Fruit fly (Drosophila melanogaster): ENCODE measurements around the gene Bin1.

The Bin1 gene

DNA sequence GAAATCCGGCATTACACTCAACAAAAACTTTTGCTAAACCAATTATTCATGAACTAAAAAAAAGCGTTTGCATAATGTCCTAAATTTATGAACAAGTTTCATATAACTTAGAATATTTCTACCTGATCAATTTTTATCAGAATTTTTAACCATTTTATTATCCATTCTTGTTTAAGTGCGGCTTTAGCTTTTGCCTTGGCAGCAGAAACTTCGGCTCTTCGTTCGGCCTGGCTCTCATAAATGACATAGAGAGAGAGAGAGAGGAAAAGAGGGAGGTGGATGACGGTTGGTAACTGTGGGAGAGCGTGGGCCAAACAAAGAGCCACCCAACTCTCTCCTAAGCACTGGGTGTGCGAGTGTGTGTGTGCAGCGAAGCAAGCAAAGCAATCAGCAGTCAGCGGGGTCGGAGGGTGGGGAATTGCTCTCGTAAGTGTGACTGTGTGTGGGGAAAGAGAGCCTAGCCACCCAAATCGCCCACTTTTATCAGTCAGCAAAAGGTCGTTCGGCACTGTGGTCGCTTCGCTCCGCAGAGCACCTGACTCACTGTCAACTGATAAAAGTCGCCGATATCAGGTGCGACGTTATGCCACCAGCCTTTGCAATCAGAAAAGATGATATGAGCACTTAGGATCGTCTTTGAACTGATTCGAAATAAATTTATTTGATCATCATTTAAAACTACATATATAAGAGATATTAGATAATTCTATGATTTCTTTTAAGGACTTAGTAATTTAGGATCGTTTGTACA is 35.2 kb upstream of the Bin1 start (continued):
- TF ChIP-seq CG11695 (GFP tag; IDR thresholded peaks at IDR 0.05) (no peak), gem (tag; optimal IDR thresholded peaks at IDR 0.05) (peak; percentile 99), sim (GFP tag; IDR thresholded peaks at IDR 0.05) (no peak), CG17359 (tag; optimal IDR thresholded peaks at IDR 0.05) (peak; percentile 99), Abd-B (GFP tag; optimal IDR thresholded peaks at IDR 0.05) (peak; percentile 97), ERR (GFP tag; optimal IDR thresholded peaks at IDR 0.05) (peak; percentile 95), sna (GFP tag; IDR thresholded peaks at IDR 0.05; ENCODE audit: partially characterized antibody) (no peak), CG14014 (GFP tag; IDR thresholded peaks at IDR 0.05) (no peak), lov (optimal IDR thresholded peaks at IDR 0.05) (no peak), lov (GFP tag; IDR thresholded peaks at IDR 0.05) (no peak), pan (optimal IDR thresholded peaks at IDR 0.05) (no peak), pan (GFP tag; optimal IDR thresholded peaks at IDR 0.05 in 1 of 2, IDR thresholded peaks at IDR 0.05 in 1 of 2) (no peak), Stat92E (GFP tag; optimal IDR thresholded peaks at IDR 0.05) (peak in 1 of 3 experiments; percentile 99), fd102C (GFP tag; optimal IDR thresholded peaks at IDR 0.05) (peak; percentile 44), Dp (GFP tag; optimal IDR thresholded peaks at IDR 0.05) (peak; percentile 26), amos (GFP tag; IDR thresholded peaks at IDR 0.05; ENCODE audit: partially characterized antibody) (no peak), C15 (GFP tag; IDR thresholded peaks at IDR 0.05) (no peak), Neu2 (GFP tag; optimal IDR thresholded peaks at IDR 0.05; ENCODE audit: borderline replicate concordance) (peak; percentile 81), Dbx (GFP tag; IDR thresholded peaks at IDR 0.05) (no peak), al (GFP tag; IDR thresholded peaks at IDR 0.05) (no peak), salm (tag; optimal IDR thresholded peaks at IDR 0.05) (peak; percentile 97), pnt (GFP tag; optimal IDR thresholded peaks at IDR 0.05) (peak; percentile 97), MBD-R2 (GFP tag; IDR thresholded peaks at IDR 0.05) (no peak), Dad (GFP tag; optimal IDR thresholded peaks at IDR 0.05) (peak; percentile 96), Bdp1 (GFP tag; optimal IDR thresholded peaks at IDR 0.05) (peak; percentile 88), CG1792 (GFP tag; optimal IDR thresholded peaks at IDR 0.05) (peak; percentile 97), Xrp1 (GFP tag; IDR thresholded peaks at IDR 0.05) (no peak), eve (GFP tag; optimal IDR thresholded peaks at IDR 0.05) (peak in 1 of 2 experiments; percentile 99), bigmax (GFP tag; optimal IDR thresholded peaks at IDR 0.05) (peak; percentile 78), CG16813 (GFP tag; IDR thresholded peaks at IDR 0.05; ENCODE audit: partially characterized antibody) (no peak), mirr (GFP tag; optimal IDR thresholded peaks at IDR 0.05) (peak; percentile 54), CG15601 (tag; optimal IDR thresholded peaks at IDR 0.05) (peak; percentile 98), sr (GFP tag; IDR thresholded peaks at IDR 0.05) (no peak), hbn (GFP tag; IDR thresholded peaks at IDR 0.05; ENCODE audit: partially characterized antibody) (no peak), prd (optimal IDR thresholded peaks at IDR 0.05) (no peak), prd (GFP tag; IDR thresholded peaks at IDR 0.05) (no peak), inv (GFP tag; IDR thresholded peaks at IDR 0.05; ENCODE audit: partially characterized antibody) (no peak), CG31365 (tag; optimal IDR thresholded peaks at IDR 0.05) (peak; percentile 84), Hr39 (optimal IDR thresholded peaks at IDR 0.05) (no peak), wek (GFP tag; optimal IDR thresholded peaks at IDR 0.05) (peak; percentile 74), Eip74EF (GFP tag; optimal IDR thresholded peaks at IDR 0.05) (peak in 1 of 2 experiments; percentile 98), CoRest (tag; optimal IDR thresholded peaks at IDR 0.05) (peak; percentile 98), Ssrp (tag; optimal IDR thresholded peaks at IDR 0.05) (peak; percentile 97), CG18599 (GFP tag; optimal IDR thresholded peaks at IDR 0.05) (peak; percentile 99), Six4 (GFP tag; optimal IDR thresholded peaks at IDR 0.05) (peak; percentile 96), zen2 (GFP tag; IDR thresholded peaks at IDR 0.05; ENCODE audit: partially characterized antibody) (no peak), CG17186 (GFP tag; optimal IDR thresholded peaks at IDR 0.05) (peak; percentile 87), Mrtf (GFP tag; IDR thresholded peaks at IDR 0.05) (no peak), h (optimal IDR thresholded peaks at IDR 0.05) (no peak), Oaz (GFP tag; IDR thresholded peaks at IDR 0.05) (no peak)
